Worm (Caenorhabditis elegans) whole organism, early embryonic: Measurements from ENCODE around the gene C03H5.4.

Experiments used
- B0310.2 ChIP-seq: sonication (generic microtip); optimal IDR thresholded peaks from 2 replicates; lab custom pipeline; 2016; ENCODE audit warnings: mild to moderate bottlenecking, missing genetic modification characterization, missing compliant biosample characterization
- F13C5.2 ChIP-seq: sonication (generic microtip); optimal IDR thresholded peaks from 2 replicates; lab custom pipeline; 2017; ENCODE audit warnings: mild to moderate bottlenecking, missing genetic modification characterization, inconsistent platforms, missing compliant biosample characterization
- ama-1 ChIP-seq: fragments of 150-350 bp; optimal IDR thresholded peaks from 2 replicates; lab custom pipeline; 2014
- ceh-13 ChIP-seq: fragments of 200-800 bp; sonication (Bioruptor generic); optimal IDR thresholded peaks from 2 replicates; lab custom pipeline; 2018; ENCODE audit warnings: mild to moderate bottlenecking, missing genetic modification characterization, missing compliant biosample characterization
- ceh-36 ChIP-seq: sonication (generic microtip); optimal IDR thresholded peaks from 2 replicates; lab custom pipeline; 2016; ENCODE audit warnings: missing genetic modification characterization, inconsistent platforms, missing compliant biosample characterization
- flt-1 ChIP-seq: fragments of 200-800 bp; sonication (Bioruptor generic); IDR thresholded peaks from 2 replicates; pipeline ENCODE4 v1.3.6; 2022; ENCODE audit warnings: missing genetic modification characterization, missing compliant biosample characterization
- hmbx-1 ChIP-seq: sonication (generic microtip); optimal IDR thresholded peaks from 2 replicates; lab custom pipeline; 2016; ENCODE audit warnings: mild to moderate bottlenecking, missing genetic modification characterization, missing compliant biosample characterization

DNA sequence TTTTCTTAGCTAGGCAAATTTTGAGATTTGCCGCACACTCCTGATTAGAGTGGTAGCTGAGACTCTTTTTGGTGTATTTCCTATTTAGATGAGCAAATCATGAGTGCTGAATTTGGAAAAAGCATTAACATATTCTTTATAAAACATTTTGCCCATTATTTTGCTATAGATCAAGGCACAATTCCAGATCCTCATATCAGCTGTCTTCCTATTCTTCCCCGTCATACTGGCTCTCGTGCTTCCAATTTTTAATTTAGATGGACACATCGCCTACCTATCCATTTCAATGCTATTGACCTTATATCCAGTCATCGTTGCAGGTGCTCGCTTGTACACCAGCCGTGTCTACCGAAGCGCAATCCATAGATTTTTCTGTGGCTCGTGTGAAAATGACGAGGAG is 4.9 kb downstream of the C03H5.4 start, which contains the start of gene C03H5.7:
- TF ChIP-seq flt-1, result no peak
- TF ChIP-seq ama-1 (lab: Kevin White, UChicago), result no peak
- no peak for TF ChIP-seq F13C5.2 (tag; lab: Kevin White, UChicago)
- no peak for TF ChIP-seq ceh-13
- TF ChIP-seq hmbx-1, result no peak
- no peak for TF ChIP-seq B0310.2 (tag; lab: Kevin White, UChicago)
- no peak for TF ChIP-seq ceh-36 (tag; lab: Kevin White, UChicago)
